Fruit fly (Drosophila melanogaster): ENCODE data around the gene CG10467.

- TF ChIP-seq fru (GFP tag; optimal IDR thresholded peaks at IDR 0.05) (no peak), h (GFP tag; optimal IDR thresholded peaks at IDR 0.05) (no peak), dsf (GFP tag; optimal IDR thresholded peaks at IDR 0.05; ENCODE audit: borderline replicate concordance) (no peak)
These were observed 8.6 kb downstream of the CG10467 start for dm6 chr3L:6085988-6086387.
